Worm (Caenorhabditis elegans): ENCODE measurements around the gene got-2.2.

The got-2.2 gene

ce11 chrX:6250272-6250752 is 9.5 kb downstream of the got-2.2 start:
- TF ChIP-seq eor-1 (tag; optimal IDR thresholded peaks at IDR 0.05) (no peak), ceh-82 (tag; optimal IDR thresholded peaks at IDR 0.05) (no peak), nhr-237 (tag; optimal IDR thresholded peaks at IDR 0.05) (no peak), hmg-11 (tag; optimal IDR thresholded peaks at IDR 0.05) (no peak), snpc-4 (tag; optimal IDR thresholded peaks at IDR 0.05) (no peak), lin-39 (tag; optimal IDR thresholded peaks at IDR 0.05) (no peak), zag-1 (tag; optimal IDR thresholded peaks at IDR 0.05) (no peak), jun-1 (tag; optimal IDR thresholded peaks at IDR 0.05) (no peak), ceh-16 (tag; optimal IDR thresholded peaks at IDR 0.05) (no peak), pha-4 (tag; optimal IDR thresholded peaks at IDR 0.05) (peak; percentile 60), ztf-11 (tag; optimal IDR thresholded peaks at IDR 0.05) (no peak), nhr-43 (tag; optimal IDR thresholded peaks at IDR 0.05; ENCODE audit: poor library complexity, severe bottlenecking) (no peak), unc-62 (GFP tag; optimal IDR thresholded peaks at IDR 0.05) (peak; percentile 44), aly-2 (tag; optimal IDR thresholded peaks at IDR 0.05) (no peak), elt-2 (tag; optimal IDR thresholded peaks at IDR 0.05) (peak; percentile 84), unc-39 (tag; optimal IDR thresholded peaks at IDR 0.05) (no peak), R02D3.7 (tag; optimal IDR thresholded peaks at IDR 0.05) (peak; percentile 1), nfya-1 (tag; optimal IDR thresholded peaks at IDR 0.05; ENCODE audit: insufficient read depth) (peak; percentile 40), mml-1 (tag; optimal IDR thresholded peaks at IDR 0.05) (no peak), elt-1 (tag; optimal IDR thresholded peaks at IDR 0.05) (no peak), nhr-76 (tag; optimal IDR thresholded peaks at IDR 0.05) (no peak), fkh-2 (tag; optimal IDR thresholded peaks at IDR 0.05) (no peak), skn-1 (tag; optimal IDR thresholded peaks at IDR 0.05) (no peak), egl-5 (tag; optimal IDR thresholded peaks at IDR 0.05) (no peak), egl-27 (tag; optimal IDR thresholded peaks at IDR 0.05) (no peak), nhr-12 (tag; optimal IDR thresholded peaks at IDR 0.05) (no peak), pqm-1 (tag; optimal IDR thresholded peaks at IDR 0.05) (peak; percentile 18), nhr-25 (tag; optimal IDR thresholded peaks at IDR 0.05) (peak; percentile 44), lsy-12 (tag; optimal IDR thresholded peaks at IDR 0.05) (no peak), ceh-9 (tag; optimal IDR thresholded peaks at IDR 0.05) (no peak), nhr-23 (tag; optimal IDR thresholded peaks at IDR 0.05) (peak; percentile 71), elt-3 (tag; optimal IDR thresholded peaks at IDR 0.05) (peak in 1 of 3 experiments; percentile 46), tbx-2 (tag; optimal IDR thresholded peaks at IDR 0.05) (peak; percentile 0), nhr-77 (tag; optimal IDR thresholded peaks at IDR 0.05) (no peak)

DNA sequence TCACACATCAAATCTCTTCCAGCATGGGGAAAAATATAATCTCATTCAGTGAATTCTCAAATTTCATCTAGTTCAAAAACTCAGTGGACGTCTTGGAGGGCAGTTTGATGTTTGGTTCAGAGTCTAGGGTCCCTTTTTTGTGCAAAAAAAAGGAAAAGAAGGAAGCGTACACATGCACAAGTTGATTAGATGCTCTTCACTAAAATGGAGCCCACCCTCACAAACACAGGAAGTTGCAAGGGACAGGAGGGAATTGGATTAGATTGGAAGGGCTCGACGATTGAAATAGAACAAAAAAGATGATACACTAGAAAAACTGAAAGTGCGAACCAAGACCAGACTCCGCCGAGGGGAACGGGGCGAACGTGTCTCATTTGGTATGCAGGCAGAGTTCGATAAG is 10.1 kb downstream of the got-2.2 start:
- TF ChIP-seq egl-27 (tag; optimal IDR thresholded peaks at IDR 0.05) (no peak), fkh-10 (GFP tag; optimal IDR thresholded peaks at IDR 0.05) (peak; percentile 64), zag-1 (tag; optimal IDR thresholded peaks at IDR 0.05) (no peak), fos-1 (tag; optimal IDR thresholded peaks at IDR 0.05) (no peak)

ce11 chrX:6251321-6251720 is 10.5 kb downstream of the got-2.2 start:
- no peak for TF ChIP-seq sea-2 (GFP tag; optimal IDR thresholded peaks at IDR 0.05)
- TF ChIP-seq nhr-23 (tag; optimal IDR thresholded peaks at IDR 0.05), result peak; percentile 14
- no peak for TF ChIP-seq nhr-76 (tag; optimal IDR thresholded peaks at IDR 0.05)
- TF ChIP-seq fos-1 (tag; optimal IDR thresholded peaks at IDR 0.05), result no peak
- TF ChIP-seq ztf-4 (tag; optimal IDR thresholded peaks at IDR 0.05), result no peak
- no peak for TF ChIP-seq nfya-1 (tag; optimal IDR thresholded peaks at IDR 0.05; ENCODE audit: insufficient read depth)

- no peak for TF ChIP-seq nhr-12 (tag; optimal IDR thresholded peaks at IDR 0.05)
- peak in 1 of 3 experiments; percentile 32 for TF ChIP-seq elt-3 (tag; optimal IDR thresholded peaks at IDR 0.05)
- peak; percentile 10 for TF ChIP-seq nhr-23 (tag; optimal IDR thresholded peaks at IDR 0.05)
- TF ChIP-seq nhr-237 (tag; optimal IDR thresholded peaks at IDR 0.05), result no peak
- TF ChIP-seq tbx-2 (tag; optimal IDR thresholded peaks at IDR 0.05), result peak; percentile 16
- TF ChIP-seq pqm-1 (tag; optimal IDR thresholded peaks at IDR 0.05), result peak; percentile 35
- TF ChIP-seq lin-39 (tag; optimal IDR thresholded peaks at IDR 0.05), result peak; percentile 28
- TF ChIP-seq nhr-67 (tag; optimal IDR thresholded peaks at IDR 0.05), result no peak
- TF ChIP-seq nhr-43 (tag; optimal IDR thresholded peaks at IDR 0.05; ENCODE audit: poor library complexity, severe bottlenecking), result peak; percentile 9
- no peak for TF ChIP-seq elt-1 (tag; optimal IDR thresholded peaks at IDR 0.05)
- peak; percentile 82 for TF ChIP-seq lsy-12 (tag; optimal IDR thresholded peaks at IDR 0.05)
- no peak for TF ChIP-seq zag-1 (tag; optimal IDR thresholded peaks at IDR 0.05)
- peak; percentile 47 for TF ChIP-seq elt-2 (tag; optimal IDR thresholded peaks at IDR 0.05)
- peak; percentile 44 for TF ChIP-seq nfya-1 (tag; optimal IDR thresholded peaks at IDR 0.05; ENCODE audit: insufficient read depth)
- no peak for TF ChIP-seq egl-5 (tag; optimal IDR thresholded peaks at IDR 0.05)
- TF ChIP-seq hmg-11 (tag; optimal IDR thresholded peaks at IDR 0.05), result peak; percentile 52
- TF ChIP-seq mml-1 (tag; optimal IDR thresholded peaks at IDR 0.05), result no peak
- peak; percentile 22 for TF ChIP-seq R02D3.7 (tag; optimal IDR thresholded peaks at IDR 0.05)
- peak; percentile 99 for TF ChIP-seq ama-1 (optimal IDR thresholded peaks at IDR 0.05)
- TF ChIP-seq jun-1 (tag; optimal IDR thresholded peaks at IDR 0.05), result peak; percentile 6
Measured at ce11 chrX:6251947-6252617, 11.3 kb downstream of the got-2.2 start.

Measured in whole organism, L3 larva.